Fruit fly (Drosophila melanogaster) whole organism, embryonic: ENCODE measurements around the gene CG7916.
A peak's percentile ranks its signal among the peaks of the same experiment; 100 is the strongest.

ENCODE experiments used
- BEAF-32 ChIP-seq: fragments of 200-800 bp; sonication (Bioruptor generic); optimal IDR thresholded peaks from 3 replicates; lab custom pipeline; 2017; ENCODE audit warnings: missing biosample characterization, missing genetic modification characterization, mild to moderate bottlenecking, moderate library complexity, missing genetic modification reagents
- Bdp1 ChIP-seq: fragments of 200-800 bp; sonication (Bioruptor generic); optimal IDR thresholded peaks from 3 replicates; lab custom pipeline; 2016; ENCODE audit warnings: missing biosample characterization, missing genetic modification characterization
- CG10209 ChIP-seq: fragments of 200-800 bp; sonication (Bioruptor generic); optimal IDR thresholded peaks from 3 replicates; lab custom pipeline; 2017; ENCODE audit warnings: missing biosample characterization, mild to moderate bottlenecking, missing genetic modification characterization, missing genetic modification reagents
- CG1024 ChIP-seq: fragments of 200-800 bp; sonication (Bioruptor generic); IDR thresholded peaks from 2 replicates; pipeline ENCODE4 v1.3.6; 2022; ENCODE audit warnings: missing biosample characterization, missing genetic modification characterization
- CG10543 ChIP-seq: fragments of 200-800 bp; sonication (Bioruptor generic); optimal IDR thresholded peaks from 3 replicates; lab custom pipeline; 2017; ENCODE audit warnings: missing biosample characterization, mild to moderate bottlenecking, missing genetic modification characterization, moderate library complexity
- CG12104 ChIP-seq: fragments of 200-800 bp; sonication (Bioruptor generic); optimal IDR thresholded peaks from 3 replicates; lab custom pipeline; 2016; ENCODE audit warnings: missing biosample characterization, missing genetic modification characterization
- CG12744 ChIP-seq: fragments of 200-800 bp; sonication (Bioruptor generic); optimal IDR thresholded peaks from 2 replicates; lab custom pipeline; 2016; ENCODE audit warnings: missing biosample characterization, missing genetic modification characterization
- CG14014 ChIP-seq: fragments of 200-800 bp; sonication (Bioruptor generic); IDR thresholded peaks from 2 replicates; pipeline ENCODE4 v1.3.6; 2022; ENCODE audit warnings: missing biosample characterization, missing genetic modification characterization
- CG2202 ChIP-seq: fragments of 200-800 bp; sonication (Bioruptor generic); optimal IDR thresholded peaks from 2 replicates; lab custom pipeline; 2018; ENCODE audit warnings: missing biosample characterization, mild to moderate bottlenecking, missing genetic modification characterization
- CG2678 ChIP-seq: fragments of 200-800 bp; sonication (Bioruptor generic); optimal IDR thresholded peaks from 3 replicates; lab custom pipeline; 2019; ENCODE audit warnings: missing biosample characterization, mild to moderate bottlenecking, missing genetic modification characterization, moderate library complexity
- CG32767 ChIP-seq: fragments of 200-800 bp; sonication (Bioruptor generic); IDR thresholded peaks from 2 replicates; pipeline ENCODE4 v1.3.6; 2022; ENCODE audit warnings: missing biosample characterization, missing genetic modification characterization
- CG4360 ChIP-seq: fragments of 200-800 bp; sonication (Bioruptor generic); IDR thresholded peaks from 2 replicates; pipeline ENCODE4 v1.3.6; 2022; ENCODE audit warnings: missing biosample characterization, missing genetic modification characterization
- CG4730 ChIP-seq: fragments of 200-800 bp; sonication (Bioruptor generic); IDR thresholded peaks from 2 replicates; pipeline ENCODE4 v1.3.6; 2022; ENCODE audit warnings: missing biosample characterization, missing genetic modification characterization
- CG6654 ChIP-seq: fragments of 200-800 bp; sonication (Bioruptor generic); optimal IDR thresholded peaks from 2 replicates; lab custom pipeline; 2017; ENCODE audit warnings: missing biosample characterization, mild to moderate bottlenecking, missing genetic modification characterization
- CG8089 ChIP-seq: fragments of 200-800 bp; sonication (Bioruptor generic); optimal IDR thresholded peaks from 3 replicates; lab custom pipeline; 2016; ENCODE audit warnings: missing biosample characterization, missing genetic modification characterization
- CG8765 ChIP-seq: fragments of 200-800 bp; sonication (Bioruptor generic); IDR thresholded peaks from 2 replicates; pipeline ENCODE4 v1.3.6; 2022; ENCODE audit warnings: missing biosample characterization, missing genetic modification characterization
- CG9215 ChIP-seq: fragments of 200-800 bp; sonication (Bioruptor generic); IDR thresholded peaks from 2 replicates; pipeline ENCODE4 v1.3.6; 2022; ENCODE audit warnings: missing biosample characterization, missing genetic modification characterization
- Dbx ChIP-seq: fragments of 200-800 bp; sonication (Bioruptor generic); IDR thresholded peaks from 3 replicates; pipeline ENCODE4 v1.3.6; 2022; ENCODE audit warnings: missing biosample characterization, missing genetic modification characterization
- Deaf1 ChIP-seq: fragments of 200-800 bp; optimal IDR thresholded peaks from 3 replicates; lab custom pipeline; 2019; ENCODE audit warnings: missing biosample characterization, mild to moderate bottlenecking, missing genetic modification characterization, moderate library complexity
- Ets97D ChIP-seq: fragments of 200-800 bp; sonication (Bioruptor generic); optimal IDR thresholded peaks from 3 replicates; lab custom pipeline; 2016; ENCODE audit warnings: missing biosample characterization, missing genetic modification characterization
- HHEX ChIP-seq: fragments of 200-800 bp; sonication (Bioruptor generic); optimal IDR thresholded peaks from 3 replicates; lab custom pipeline; 2017; ENCODE audit warnings: missing biosample characterization, mild to moderate bottlenecking, missing genetic modification characterization, missing genetic modification reagents
- HLH4C ChIP-seq: fragments of 200-800 bp; sonication (Bioruptor generic); IDR thresholded peaks from 3 replicates; pipeline ENCODE4 v1.3.6; 2022; ENCODE audit warnings: missing biosample characterization, missing genetic modification characterization; ENCODE audit not compliant: partially characterized antibody
- Hmr ChIP-seq: fragments of 200-800 bp; sonication (Bioruptor generic); optimal IDR thresholded peaks from 3 replicates; lab custom pipeline; 2017; ENCODE audit warnings: mild to moderate bottlenecking, missing biosample characterization, missing genetic modification reagents, missing genetic modification characterization
- NC2β ChIP-seq: fragments of 200-800 bp; sonication (Bioruptor generic); optimal IDR thresholded peaks from 2 replicates; lab custom pipeline; 2016; ENCODE audit warnings: missing biosample characterization, missing genetic modification characterization
- PHDP ChIP-seq: fragments of 200-800 bp; sonication (Bioruptor generic); optimal IDR thresholded peaks from 3 replicates; lab custom pipeline; 2018; ENCODE audit warnings: missing biosample characterization, mild to moderate bottlenecking, missing genetic modification characterization, moderate library complexity
- Ravus ChIP-seq: fragments of 200-800 bp; sonication (Bioruptor generic); IDR thresholded peaks from 2 replicates; pipeline ENCODE4 v1.3.6; 2022; ENCODE audit warnings: missing biosample characterization, missing genetic modification characterization
- Rx ChIP-seq: fragments of 200-800 bp; sonication (Bioruptor generic); IDR thresholded peaks from 2 replicates; pipeline ENCODE4 v1.3.6; 2022; ENCODE audit warnings: missing biosample characterization, missing genetic modification characterization
- Sry-δ ChIP-seq: fragments of 200-800 bp; sonication (Bioruptor generic); optimal IDR thresholded peaks from 2 replicates; lab custom pipeline; 2016; ENCODE audit warnings: missing biosample characterization, missing genetic modification characterization
- Vsx1 ChIP-seq: fragments of 200-800 bp; sonication (Bioruptor generic); optimal IDR thresholded peaks from 2 replicates; lab custom pipeline; 2017; ENCODE audit warnings: missing biosample characterization, mild to moderate bottlenecking, missing genetic modification characterization, missing genetic modification reagents
- ara ChIP-seq: fragments of 200-800 bp; sonication (Bioruptor generic); IDR thresholded peaks from 2 replicates; pipeline ENCODE4 v1.3.6; 2022; ENCODE audit warnings: missing biosample characterization, missing genetic modification characterization
- cad ChIP-seq: fragments of >200 bp; optimal IDR thresholded peaks from 2 replicates; lab custom pipeline; 2017; ENCODE audit warnings: missing biosample characterization, missing genetic modification characterization
- caup ChIP-seq: fragments of 200-800 bp; sonication (Bioruptor generic); optimal IDR thresholded peaks from 3 replicates; lab custom pipeline; 2017; ENCODE audit warnings: missing biosample characterization, mild to moderate bottlenecking, missing genetic modification characterization, moderate library complexity; ENCODE audit not compliant: severe bottlenecking
- chinmo ChIP-seq: fragments of 200-800 bp; sonication (Bioruptor generic); IDR thresholded peaks from 4 replicates; pipeline ENCODE4 v1.3.6; 2022; ENCODE audit warnings: missing biosample characterization, missing genetic modification characterization; ENCODE audit not compliant: partially characterized antibody
- ci ChIP-seq: fragments of 200-800 bp; sonication (Bioruptor generic); IDR thresholded peaks from 3 replicates; pipeline ENCODE4 v1.3.6; 2022; ENCODE audit warnings: missing biosample characterization, missing genetic modification characterization
- dpn ChIP-seq, 2 experiments: fragments of 200-800 bp; sonication (Bioruptor generic); optimal IDR thresholded peaks; 3 replicates each; lab custom pipeline; 2016; ENCODE audit warnings: missing biosample characterization in 2 of 2, missing genetic modification characterization in 2 of 2
- eve ChIP-seq, 2 experiments: fragments of >200 bp; optimal IDR thresholded peaks; 2 replicates each; lab custom pipeline; 2017; ENCODE audit warnings: missing biosample characterization in 2 of 2, missing genetic modification characterization in 2 of 2
- grn ChIP-seq: fragments of 200-800 bp; sonication (Bioruptor generic); optimal IDR thresholded peaks from 3 replicates; lab custom pipeline; 2017; ENCODE audit warnings: missing biosample characterization, missing genetic modification characterization
- hb ChIP-seq: fragments of 200-800 bp; sonication (Bioruptor generic); IDR thresholded peaks from 3 replicates; pipeline ENCODE4 v1.3.6; 2022; ENCODE audit warnings: missing biosample characterization, missing genetic modification characterization; ENCODE audit not compliant: partially characterized antibody
- lab ChIP-seq: fragments of 200-800 bp; sonication (Bioruptor generic); optimal IDR thresholded peaks from 3 replicates; lab custom pipeline; 2017; ENCODE audit warnings: missing biosample characterization, missing genetic modification characterization, mild to moderate bottlenecking, moderate library complexity, missing genetic modification reagents
- lilli ChIP-seq: fragments of 200-800 bp; sonication (Bioruptor generic); optimal IDR thresholded peaks from 3 replicates; lab custom pipeline; 2016; ENCODE audit warnings: missing biosample characterization, missing genetic modification characterization
- mam ChIP-seq: fragments of 200-800 bp; sonication (Bioruptor generic); optimal IDR thresholded peaks from 3 replicates; lab custom pipeline; 2016; ENCODE audit warnings: missing biosample characterization, missing genetic modification characterization
- phol ChIP-seq: fragments of 200-800 bp; sonication (Bioruptor generic); optimal IDR thresholded peaks from 3 replicates; lab custom pipeline; 2018; ENCODE audit warnings: missing biosample characterization, mild to moderate bottlenecking, missing genetic modification characterization, moderate library complexity
- ro ChIP-seq: fragments of 200-800 bp; sonication (Bioruptor generic); IDR thresholded peaks from 2 replicates; pipeline ENCODE4 v1.3.6; 2022; ENCODE audit warnings: missing biosample characterization, missing genetic modification characterization
- run ChIP-seq: fragments of 200-800 bp; sonication (Bioruptor generic); optimal IDR thresholded peaks from 3 replicates; lab custom pipeline; 2018; ENCODE audit warnings: missing biosample characterization, mild to moderate bottlenecking, missing genetic modification characterization
- schlank ChIP-seq: fragments of 200-800 bp; sonication (Bioruptor generic); optimal IDR thresholded peaks from 2 replicates; lab custom pipeline; 2018; ENCODE audit warnings: missing biosample characterization, mild to moderate bottlenecking, missing genetic modification characterization
- ssp ChIP-seq: fragments of 200-800 bp; sonication (Bioruptor generic); IDR thresholded peaks from 2 replicates; pipeline ENCODE4 v1.3.6; 2022; ENCODE audit warnings: missing biosample characterization, missing genetic modification characterization
- twi ChIP-seq: fragments of 200-800 bp; optimal IDR thresholded peaks from 2 replicates; lab custom pipeline; 2019; ENCODE audit warnings: missing biosample characterization, mild to moderate bottlenecking, missing genetic modification characterization, moderate library complexity
- unc-4 ChIP-seq: fragments of 200-800 bp; sonication (Bioruptor generic); IDR thresholded peaks from 2 replicates; pipeline ENCODE4 v1.3.6; 2022; ENCODE audit warnings: missing biosample characterization, missing genetic modification characterization; ENCODE audit not compliant: partially characterized antibody

CG7916 gene

DNA sequence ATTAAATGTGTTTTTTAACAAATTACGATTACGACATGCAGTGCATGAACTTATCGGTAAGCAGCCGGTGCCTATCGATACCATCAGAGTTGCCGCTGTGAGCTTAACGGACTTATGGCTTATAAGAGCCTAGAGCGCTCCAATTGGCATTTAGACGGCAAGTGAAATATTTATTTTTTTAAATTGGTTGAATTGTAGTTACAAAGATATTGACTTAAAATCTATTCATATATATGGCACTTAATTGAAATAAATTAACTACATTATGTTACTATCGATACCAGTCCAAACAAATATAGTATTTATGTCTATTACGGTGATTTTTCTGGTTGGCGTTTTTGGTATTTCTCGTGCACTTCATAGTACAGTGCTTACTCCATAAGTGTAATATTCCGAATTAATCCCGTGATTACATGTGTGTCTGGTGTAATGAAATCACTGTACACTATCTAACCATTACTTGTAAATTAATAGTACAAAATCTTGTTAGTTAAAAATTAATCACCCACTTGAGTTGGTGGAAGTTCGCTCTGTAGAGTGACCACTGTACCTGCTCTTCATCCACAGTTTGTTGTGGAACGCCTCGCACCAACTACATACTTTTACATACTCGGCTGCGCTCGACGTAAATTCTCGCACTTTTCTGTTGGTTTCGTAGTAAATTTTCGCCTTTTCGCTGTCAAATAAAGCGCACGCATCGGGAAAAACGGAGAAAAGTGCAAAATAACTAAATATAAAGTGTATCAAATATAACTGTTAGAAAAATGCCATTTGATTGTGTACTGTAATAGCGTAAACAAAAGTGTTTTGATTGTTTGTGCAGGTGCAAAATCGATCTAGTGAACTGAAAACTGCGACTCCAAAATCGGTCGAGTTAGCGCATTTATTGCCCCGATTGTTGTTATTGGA is 11.3 kb upstream of the CG7916 start, which contains the start of the genes mRpS23 and CenG1A (continued):
- peak; percentile 95 for TF ChIP-seq grn (GFP tag; lab: Kevin White, UChicago)
- TF ChIP-seq CG2202 (tag; lab: Kevin White, UChicago), result peak; percentile 99
- TF ChIP-seq twi (tag; lab: Kevin White, UChicago), result peak; percentile 98
- peak; percentile 100 for TF ChIP-seq CG8089 (GFP tag; lab: Kevin White, UChicago)
- peak; percentile 100 for TF ChIP-seq CG2678 (tag; lab: Kevin White, UChicago)
- TF ChIP-seq CG8765, result peak; percentile 100
- peak; percentile 100 for TF ChIP-seq NC2β (GFP tag; lab: Kevin White, UChicago)
- peak; percentile 85 for TF ChIP-seq HLH4C (GFP tag; lab: Robert Waterston, UW)
- peak; percentile 100 for TF ChIP-seq Rx (GFP tag; lab: Robert Waterston, UW)
- peak; percentile 100 for TF ChIP-seq PHDP (tag; lab: Kevin White, UChicago)
- peak; percentile 87 for TF ChIP-seq Sry-δ (GFP tag; lab: Kevin White, UChicago)
- peak; percentile 100 for TF ChIP-seq ara (GFP tag; lab: Robert Waterston, UW)
- peak; percentile 100 for TF ChIP-seq ci
- TF ChIP-seq run (tag; lab: Kevin White, UChicago), result peak; percentile 100
- TF ChIP-seq eve (GFP tag; optimal IDR thresholded peaks at IDR 0.05; lab: Kevin White, UChicago), result peak in 1 of 2 experiments; percentile 62
- TF ChIP-seq chinmo, result 0 out of 4 replicates have a peak, but pooled peaks have one; percentile 36
- TF ChIP-seq CG9215 (GFP tag; lab: Robert Waterston, UW), result peak; percentile 99
- TF ChIP-seq CG12104 (GFP tag; lab: Kevin White, UChicago), result peak; percentile 99
- TF ChIP-seq Deaf1, result peak; percentile 91
- peak; percentile 99 for TF ChIP-seq ro (GFP tag; lab: Robert Waterston, UW)
- TF ChIP-seq Hmr (GFP tag; lab: Kevin White, UChicago), result peak; percentile 100
- peak; percentile 95 for TF ChIP-seq CG4360 (GFP tag; lab: Robert Waterston, UW)
- peak; percentile 100 for TF ChIP-seq HHEX
- TF ChIP-seq ssp (GFP tag; lab: Robert Waterston, UW), result peak; percentile 97
- TF ChIP-seq CG6654 (GFP tag; lab: Kevin White, UChicago), result peak; percentile 95
- peak; percentile 100 for TF ChIP-seq caup
- peak; percentile 96 for TF ChIP-seq Bdp1
- TF ChIP-seq cad (GFP tag; lab: Kevin White, UChicago), result no peak
- peak; percentile 100 for TF ChIP-seq CG12744 (GFP tag; lab: Kevin White, UChicago)
- peak; percentile 99 for TF ChIP-seq Vsx1
- TF ChIP-seq dpn (GFP tag; optimal IDR thresholded peaks at IDR 0.05; lab: Kevin White, UChicago), result peak; percentile 100
- peak; percentile 100 for TF ChIP-seq schlank (tag; lab: Kevin White, UChicago)
- TF ChIP-seq CG14014 (GFP tag; lab: Robert Waterston, UW), result peak; percentile 100
- TF ChIP-seq unc-4, result peak; percentile 82
- peak; percentile 99 for TF ChIP-seq CG1024 (GFP tag; lab: Robert Waterston, UW)
- TF ChIP-seq lab (GFP tag; lab: Kevin White, UChicago), result peak; percentile 100
- TF ChIP-seq lilli (GFP tag; lab: Kevin White, UChicago), result peak; percentile 100
- TF ChIP-seq CG32767, result peak; percentile 100
- TF ChIP-seq hb (GFP tag; lab: Robert Waterston, UW), result peak; percentile 83
- TF ChIP-seq Dbx (GFP tag; lab: Robert Waterston, UW), result peak; percentile 100
- TF ChIP-seq Ets97D (GFP tag; lab: Kevin White, UChicago), result peak; percentile 97
- peak; percentile 99 for TF ChIP-seq Ravus
- TF ChIP-seq BEAF-32, result peak; percentile 92
- peak; percentile 99 for TF ChIP-seq phol (tag; lab: Kevin White, UChicago)
- TF ChIP-seq CG10543 (GFP tag; lab: Kevin White, UChicago), result peak; percentile 99
- TF ChIP-seq CG4730 (GFP tag; lab: Robert Waterston, UW), result peak; percentile 100
- TF ChIP-seq CG10209 (GFP tag; lab: Kevin White, UChicago), result peak; percentile 100
- peak; percentile 100 for TF ChIP-seq mam
